Worm (Caenorhabditis elegans) whole organism, young adult: ENCODE data around the gene F11D11.3.

Experiments
- B0035.1 ChIP-seq: sonication (generic microtip); optimal IDR thresholded peaks from 2 replicates; lab custom pipeline; 2016; ENCODE audit warnings: missing genetic modification characterization, mild to moderate bottlenecking, missing compliant biosample characterization, missing genotype, missing genetic modification reagents
- egrh-3 ChIP-seq: fragments of 200-800 bp; sonication (Bioruptor generic); IDR thresholded peaks from 2 replicates; pipeline ENCODE4 v1.3.6; 2022; ENCODE audit warnings: missing genetic modification reagents, missing genetic modification characterization, missing compliant biosample characterization
- him-1 ChIP-seq: sonication (generic microtip); optimal IDR thresholded peaks from 2 replicates; lab custom pipeline; 2016; ENCODE audit warnings: missing genotype, missing genetic modification reagents, missing genetic modification characterization, missing compliant biosample characterization
- hrde-1 ChIP-seq: sonication (generic microtip); optimal IDR thresholded peaks from 2 replicates; lab custom pipeline; 2016; ENCODE audit warnings: missing genetic modification characterization, mild to moderate bottlenecking, missing compliant biosample characterization, moderate library complexity, missing genotype, missing genetic modification reagents, borderline replicate concordance
- nfya-1 ChIP-seq: sonication (generic microtip); optimal IDR thresholded peaks from 2 replicates; lab custom pipeline; 2017; ENCODE audit warnings: antibody characterized with exemption, missing compliant biosample characterization, missing genetic modification characterization, borderline replicate concordance; ENCODE audit not compliant: insufficient read depth
- unc-62 ChIP-seq: fragments of 150-350 bp; optimal IDR thresholded peaks from 2 replicates; lab custom pipeline; 2014; ENCODE audit warnings: missing biosample characterization, missing genetic modification reagents, missing genetic modification characterization

- no peak for TF ChIP-seq unc-62
- no peak for TF ChIP-seq B0035.1
- TF ChIP-seq hrde-1 (tag; lab: Kevin White, UChicago), result no peak
- TF ChIP-seq egrh-3 (GFP tag; lab: Robert Waterston, UW), result no peak; the same call in 1 of the 2 replicates
- TF ChIP-seq nfya-1, result no peak
- no peak for TF ChIP-seq him-1 (tag; lab: Kevin White, UChicago)
Observed at ce11 chrV:18729324-18729924, 30.6 kb downstream of the F11D11.3 start, which contains the start of gene asp-19.
